Worm (Caenorhabditis elegans) whole organism, L3 larva: ENCODE measurements around the gene elpc-2.

Experiments
- jun-1 ChIP-seq: fragments of 150-350 bp; optimal IDR thresholded peaks from 2 replicates; lab custom pipeline; 2014; ENCODE audit warnings: missing biosample characterization, missing genetic modification reagents, missing genetic modification characterization
- lin-39 ChIP-seq: fragments of 150-350 bp; optimal IDR thresholded peaks from 2 replicates; lab custom pipeline; 2018; ENCODE audit warnings: missing biosample characterization, missing genetic modification reagents, missing genetic modification characterization
- nhr-23 ChIP-seq: fragments of 150-350 bp; optimal IDR thresholded peaks from 2 replicates; lab custom pipeline; 2014; ENCODE audit warnings: missing biosample characterization, missing genetic modification reagents, missing genetic modification characterization
- skn-1 ChIP-seq: fragments of 150-350 bp; optimal IDR thresholded peaks from 2 replicates; lab custom pipeline; 2014; ENCODE audit warnings: missing biosample characterization, missing genetic modification characterization

ce11 chrIII:12652609-12653008, 20.9 kb upstream of the elpc-2 start:
- TF ChIP-seq jun-1 (tag; lab: Kevin White, UChicago) = no peak
- no peak for TF ChIP-seq nhr-23 (tag; lab: Kevin White, UChicago)
- TF ChIP-seq skn-1 (tag; lab: Kevin White, UChicago) = no peak
- no peak for TF ChIP-seq lin-39 (tag; lab: Kevin White, UChicago)
